Worm (Caenorhabditis elegans) whole organism, early embryonic: ENCODE results near the gene odc-1.
A peak's percentile ranks its signal among the peaks of the same experiment; 100 is the strongest.

Experiments used
- B0310.2 ChIP-seq: sonication (generic microtip); optimal IDR thresholded peaks from 2 replicates; lab custom pipeline; 2016; ENCODE audit warnings: mild to moderate bottlenecking, missing genetic modification characterization, missing compliant biosample characterization
- F13C5.2 ChIP-seq: sonication (generic microtip); optimal IDR thresholded peaks from 2 replicates; lab custom pipeline; 2017; ENCODE audit warnings: mild to moderate bottlenecking, missing genetic modification characterization, inconsistent platforms, missing compliant biosample characterization
- aly-1 ChIP-seq: sonication (generic microtip); optimal IDR thresholded peaks from 2 replicates; lab custom pipeline; 2016; ENCODE audit warnings: missing genetic modification characterization, missing compliant biosample characterization
- ama-1 ChIP-seq: fragments of 150-350 bp; optimal IDR thresholded peaks from 2 replicates; lab custom pipeline; 2014
- ceh-13 ChIP-seq: fragments of 200-800 bp; sonication (Bioruptor generic); optimal IDR thresholded peaks from 2 replicates; lab custom pipeline; 2018; ENCODE audit warnings: mild to moderate bottlenecking, missing genetic modification characterization, missing compliant biosample characterization
- ceh-36 ChIP-seq: sonication (generic microtip); optimal IDR thresholded peaks from 2 replicates; lab custom pipeline; 2016; ENCODE audit warnings: missing genetic modification characterization, inconsistent platforms, missing compliant biosample characterization
- ets-7 ChIP-seq: sonication (generic microtip); optimal IDR thresholded peaks from 2 replicates; lab custom pipeline; 2016; ENCODE audit warnings: missing genotype, missing genetic modification characterization, missing compliant biosample characterization
- flt-1 ChIP-seq: fragments of 200-800 bp; sonication (Bioruptor generic); IDR thresholded peaks from 2 replicates; pipeline ENCODE4 v1.3.6; 2022; ENCODE audit warnings: missing genetic modification characterization, missing compliant biosample characterization
- hmbx-1 ChIP-seq: sonication (generic microtip); optimal IDR thresholded peaks from 2 replicates; lab custom pipeline; 2016; ENCODE audit warnings: mild to moderate bottlenecking, missing genetic modification characterization, missing compliant biosample characterization
- hmg-4 ChIP-seq: fragments of 200-800 bp; sonication (Bioruptor generic); optimal IDR thresholded peaks from 2 replicates; lab custom pipeline; 2018; ENCODE audit warnings: mild to moderate bottlenecking, missing genetic modification characterization, missing compliant biosample characterization
- hnd-1 ChIP-seq: sonication (generic microtip); optimal IDR thresholded peaks from 2 replicates; lab custom pipeline; 2016; ENCODE audit warnings: missing genetic modification characterization, missing compliant biosample characterization
- pes-1 ChIP-seq: fragments of 200-800 bp; sonication (Bioruptor generic); IDR thresholded peaks from 2 replicates; pipeline ENCODE4 v1.3.6; 2022; ENCODE audit warnings: missing genetic modification reagents, missing genetic modification characterization, missing compliant biosample characterization
- scrt-1 ChIP-seq: fragments of 200-800 bp; sonication (Bioruptor generic); IDR thresholded peaks from 2 replicates; pipeline ENCODE4 v1.3.6; 2022; ENCODE audit warnings: missing genetic modification characterization, missing compliant biosample characterization
- sea-1 ChIP-seq: fragments of 200-800 bp; sonication (Bioruptor generic); conservative IDR thresholded peaks from 2 replicates; pipeline ENCODE4 v1.3.6; 2022; ENCODE audit warnings: missing genetic modification characterization, missing compliant biosample characterization
- tbx-11 ChIP-seq: fragments of 200-800 bp; sonication (Bioruptor generic); IDR thresholded peaks from 2 replicates; pipeline ENCODE4 v1.3.6; 2022; ENCODE audit warnings: missing genetic modification characterization, missing compliant biosample characterization
- tbx-37 ChIP-seq: fragments of 200-800 bp; sonication (Bioruptor generic); conservative IDR thresholded peaks from 2 replicates; pipeline ENCODE4 v1.3.6; 2022; ENCODE audit warnings: missing genetic modification reagents, missing genetic modification characterization, missing compliant biosample characterization
- tra-4 ChIP-seq: sonication (generic microtip); optimal IDR thresholded peaks from 2 replicates; lab custom pipeline; 2017; ENCODE audit warnings: missing genetic modification characterization, missing compliant biosample characterization

Gene odc-1

DNA sequence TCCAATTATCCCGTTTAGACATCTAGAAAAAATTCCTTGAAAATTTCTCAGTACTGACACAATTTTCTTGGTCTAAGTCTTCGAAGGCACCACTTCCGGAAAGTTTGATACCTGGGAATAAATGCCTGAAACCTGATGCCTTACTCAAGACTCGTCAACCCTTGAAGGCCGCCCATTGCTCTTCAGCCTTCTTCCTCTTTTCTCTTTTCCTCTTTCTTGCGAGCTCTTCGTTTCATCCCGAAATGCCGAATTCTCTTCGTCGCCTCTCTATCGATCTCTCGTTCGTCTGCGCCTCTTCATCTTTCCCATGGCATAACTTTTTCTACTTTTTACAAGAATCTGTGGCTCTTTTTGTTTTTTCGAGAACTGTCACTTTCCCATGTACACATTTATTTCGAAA lies 6.3 kb downstream of the odc-1 start:
- TF ChIP-seq F13C5.2 (tag; lab: Kevin White, UChicago): no peak
- TF ChIP-seq pes-1 (GFP tag; lab: Robert Waterston, UW): no peak
- no peak for TF ChIP-seq tbx-11
- no peak for TF ChIP-seq flt-1 (GFP tag; lab: Robert Waterston, UW)
- no peak for TF ChIP-seq ama-1
- TF ChIP-seq tbx-37 (GFP tag; lab: Robert Waterston, UW): no peak
- TF ChIP-seq B0310.2 (tag; lab: Kevin White, UChicago): no peak
- TF ChIP-seq ceh-36 (tag; lab: Kevin White, UChicago): no peak
- TF ChIP-seq tra-4 (tag; lab: Kevin White, UChicago): no peak
- no peak for TF ChIP-seq aly-1 (tag; lab: Kevin White, UChicago)
- no peak for TF ChIP-seq hmbx-1
- no peak for TF ChIP-seq sea-1 (GFP tag; lab: Robert Waterston, UW)
- TF ChIP-seq hmg-4 (GFP tag; lab: Kevin White, UChicago): no peak
- TF ChIP-seq ets-7 (tag; lab: Kevin White, UChicago): no peak
- TF ChIP-seq hnd-1: no peak

- TF ChIP-seq tra-4 (tag; lab: Kevin White, UChicago) (peak; percentile 50), hmbx-1 (peak; percentile 61), ceh-36 (tag; lab: Kevin White, UChicago) (peak; percentile 70), ceh-13 (GFP tag; lab: Kevin White, UChicago) (peak; percentile 28), scrt-1 (GFP tag; lab: Robert Waterston, UW) (peak; percentile 78), hmg-4 (GFP tag; lab: Kevin White, UChicago) (peak; percentile 89), pes-1 (GFP tag; lab: Robert Waterston, UW) (peak; percentile 85), F13C5.2 (tag; lab: Kevin White, UChicago) (peak; percentile 87), tbx-11 (peak; percentile 76), sea-1 (GFP tag; lab: Robert Waterston, UW) (peak; percentile 82), B0310.2 (tag; lab: Kevin White, UChicago) (peak; percentile 83), hnd-1 (peak; percentile 68), ets-7 (tag; lab: Kevin White, UChicago) (peak; percentile 46), flt-1 (GFP tag; lab: Robert Waterston, UW) (peak; percentile 79), tbx-37 (GFP tag; lab: Robert Waterston, UW) (peak; percentile 79), ama-1 (peak; percentile 87), aly-1 (tag; lab: Kevin White, UChicago) (peak; percentile 88)
Observed at ce11 chrV:6888828-6889227, 11.2 kb downstream of the odc-1 start.

- no peak for TF ChIP-seq ceh-13 (GFP tag; lab: Kevin White, UChicago)
Observed at ce11 chrV:6885070-6885469, 15.0 kb downstream of the odc-1 start.

DNA sequence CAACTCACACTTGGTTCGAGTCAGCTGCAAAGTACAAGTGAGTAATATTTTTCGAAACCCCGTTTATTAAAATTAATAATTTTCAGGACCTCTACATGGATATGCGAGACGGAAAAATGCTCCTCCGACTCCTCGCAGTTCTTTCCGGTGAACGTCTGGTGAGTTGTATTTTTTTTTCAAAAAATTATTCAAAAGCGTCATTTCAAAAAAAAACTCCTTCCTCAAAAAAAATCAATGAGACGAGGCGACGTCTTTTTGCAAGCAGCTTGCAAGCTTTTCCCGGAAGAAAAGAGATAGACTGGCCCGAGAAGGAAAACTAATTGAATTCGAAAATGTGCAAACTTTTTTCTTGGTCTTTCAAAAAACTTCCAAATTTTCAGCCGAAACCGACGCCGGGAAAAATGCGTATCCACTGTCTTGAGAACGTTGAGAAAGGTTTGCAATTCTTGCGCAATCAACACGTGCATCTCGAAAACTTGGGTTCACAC lies 17.5 kb downstream of the odc-1 start:
- TF ChIP-seq tra-4 (tag; lab: Kevin White, UChicago): no peak
- TF ChIP-seq ama-1: no peak
- no peak for TF ChIP-seq hmbx-1
- no peak for TF ChIP-seq tbx-11

- TF ChIP-seq flt-1 (GFP tag; lab: Robert Waterston, UW) (no peak), tbx-11 (no peak), aly-1 (tag; lab: Kevin White, UChicago) (no peak), B0310.2 (tag; lab: Kevin White, UChicago) (no peak), tbx-37 (GFP tag; lab: Robert Waterston, UW) (no peak), scrt-1 (GFP tag; lab: Robert Waterston, UW) (no peak), ama-1 (no peak), tra-4 (tag; lab: Kevin White, UChicago) (no peak), sea-1 (GFP tag; lab: Robert Waterston, UW) (no peak), ceh-36 (tag; lab: Kevin White, UChicago) (no peak), hmbx-1 (no peak), F13C5.2 (tag; lab: Kevin White, UChicago) (no peak), ceh-13 (GFP tag; lab: Kevin White, UChicago) (no peak), pes-1 (GFP tag; lab: Robert Waterston, UW) (no peak), hmg-4 (GFP tag; lab: Kevin White, UChicago) (no peak)
Observed at ce11 chrV:6881735-6882134, 18.3 kb downstream of the odc-1 start.

ce11 chrV:6881038-6881437 lies 19.0 kb downstream of the odc-1 start, which contains the start of gene unc-70:
Gene unc-70 (plus strand): TSS chrV:6881338.
- TF ChIP-seq ama-1 (no peak), tbx-11 (no peak), scrt-1 (GFP tag; lab: Robert Waterston, UW) (no peak), pes-1 (GFP tag; lab: Robert Waterston, UW) (no peak), aly-1 (tag; lab: Kevin White, UChicago) (no peak), F13C5.2 (tag; lab: Kevin White, UChicago) (no peak), hnd-1 (no peak)

ce11 chrV:6880623-6881022 lies 19.4 kb downstream of the odc-1 start:
- peak; percentile 47 for TF ChIP-seq ceh-36 (tag; lab: Kevin White, UChicago)
- TF ChIP-seq F13C5.2 (tag; lab: Kevin White, UChicago): peak; percentile 68
- TF ChIP-seq flt-1 (GFP tag; lab: Robert Waterston, UW): peak; percentile 23; the same call in 1 of the 2 replicates
- no peak for TF ChIP-seq scrt-1 (GFP tag; lab: Robert Waterston, UW)
- TF ChIP-seq tbx-37 (GFP tag; lab: Robert Waterston, UW): 0 out of 2 replicates have a peak, but pooled peaks have one; percentile 39
- no peak for TF ChIP-seq hnd-1
- no peak for TF ChIP-seq ceh-13 (GFP tag; lab: Kevin White, UChicago)
- peak; percentile 46 for TF ChIP-seq aly-1 (tag; lab: Kevin White, UChicago)
- peak; percentile 83 for TF ChIP-seq hmg-4 (GFP tag; lab: Kevin White, UChicago)

- TF ChIP-seq tra-4 (tag; lab: Kevin White, UChicago) (no peak), sea-1 (GFP tag; lab: Robert Waterston, UW) (peak; percentile 72; the same call in 1 of the 2 replicates), ets-7 (tag; lab: Kevin White, UChicago) (peak; percentile 43), hmg-4 (GFP tag; lab: Kevin White, UChicago) (peak; percentile 93), aly-1 (tag; lab: Kevin White, UChicago) (peak; percentile 64), hmbx-1 (no peak), B0310.2 (tag; lab: Kevin White, UChicago) (no peak), tbx-37 (GFP tag; lab: Robert Waterston, UW) (no peak), F13C5.2 (tag; lab: Kevin White, UChicago) (peak; percentile 78), flt-1 (GFP tag; lab: Robert Waterston, UW) (peak; percentile 58; the same call in 1 of the 2 replicates), tbx-11 (no peak), ama-1 (no peak)
Observed at ce11 chrV:6879490-6879889, 20.5 kb downstream of the odc-1 start.
